Fruit fly (Drosophila melanogaster): ENCODE data around the gene vig2.

The vig2 gene

DNA sequence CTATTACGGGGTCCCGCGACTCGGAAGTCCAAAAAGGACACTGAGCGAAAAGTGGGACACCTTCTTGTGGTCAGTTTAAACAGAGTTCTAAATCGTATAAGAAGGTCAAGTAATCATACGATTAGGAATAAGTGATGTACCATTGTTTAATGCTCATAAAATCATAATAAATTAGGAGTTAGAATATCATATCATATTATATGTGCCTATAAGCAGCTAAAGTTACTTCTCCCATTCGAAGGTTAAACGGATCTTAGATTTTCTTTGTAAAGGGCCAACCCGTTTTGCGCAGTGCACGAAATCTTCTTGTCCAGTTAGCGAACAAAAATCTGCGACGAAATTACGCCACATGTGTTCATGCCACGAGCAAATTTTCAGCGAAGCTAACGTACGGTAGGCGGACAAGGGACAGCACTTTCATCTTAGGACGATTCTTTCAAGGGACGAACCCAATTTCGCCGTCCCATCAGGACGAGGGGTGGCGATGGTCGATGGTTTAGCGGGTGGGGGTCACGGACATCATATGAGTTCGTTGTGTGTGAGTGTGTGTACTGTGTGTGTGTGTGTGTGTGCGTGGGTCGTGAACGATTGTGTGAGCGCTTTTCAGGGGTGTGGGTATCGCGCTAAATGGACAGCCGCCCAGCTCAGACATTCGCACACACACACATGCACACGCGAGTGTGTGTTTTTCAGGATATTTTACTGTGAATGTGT, 45.2 kb downstream of the vig2 start (continued):
- TF ChIP-seq CG9437 (GFP tag; optimal IDR thresholded peaks at IDR 0.05) (peak; percentile 4), aop (GFP tag; IDR thresholded peaks at IDR 0.05) (no peak), org-1 (GFP tag; optimal IDR thresholded peaks at IDR 0.05) (peak; percentile 52), pho (GFP tag; optimal IDR thresholded peaks at IDR 0.05) (peak; percentile 7), Taf1 (GFP tag; IDR thresholded peaks at IDR 0.05) (no peak), NC2α (GFP tag; optimal IDR thresholded peaks at IDR 0.05) (no peak), row (GFP tag; IDR thresholded peaks at IDR 0.05) (peak; percentile 67), grau (tag; optimal IDR thresholded peaks at IDR 0.05) (peak; percentile 57), Nf-YB (GFP tag; optimal IDR thresholded peaks at IDR 0.05) (no peak), CG2120 (GFP tag; optimal IDR thresholded peaks at IDR 0.05) (peak; percentile 56), nom (GFP tag; optimal IDR thresholded peaks at IDR 0.05) (no peak), CG7357 (GFP tag; IDR thresholded peaks at IDR 0.05) (no peak), CG6254 (GFP tag; optimal IDR thresholded peaks at IDR 0.05) (peak; percentile 38), zfh1 (GFP tag; IDR thresholded peaks at IDR 0.05) (0 out of 3 replicates have a peak, but pooled peaks have one; percentile 9), slp2 (GFP tag; optimal IDR thresholded peaks at IDR 0.05) (peak; percentile 21), CG6689 (GFP tag; IDR thresholded peaks at IDR 0.05) (peak; percentile 73), CG6854 (GFP tag; optimal IDR thresholded peaks at IDR 0.05) (peak; percentile 31), CoRest (tag; optimal IDR thresholded peaks at IDR 0.05) (peak; percentile 65), Deaf1 (tag; optimal IDR thresholded peaks at IDR 0.05) (no peak), CG3995 (GFP tag; optimal IDR thresholded peaks at IDR 0.05) (no peak), CG12219 (GFP tag; optimal IDR thresholded peaks at IDR 0.05) (peak; percentile 26), lmd (GFP tag; IDR thresholded peaks at IDR 0.05) (peak; percentile 50), CG10267 (tag; optimal IDR thresholded peaks at IDR 0.05) (peak; percentile 27), CG10979 (tag; optimal IDR thresholded peaks at IDR 0.05) (peak; percentile 67), z (GFP tag; IDR thresholded peaks at IDR 0.05) (no peak), Eip74EF (GFP tag; optimal IDR thresholded peaks at IDR 0.05) (peak in 1 of 2 experiments; percentile 11), Poxn (GFP tag; IDR thresholded peaks at IDR 0.05) (no peak), Fer1 (GFP tag; optimal IDR thresholded peaks at IDR 0.05) (peak; percentile 60), pnt (GFP tag; optimal IDR thresholded peaks at IDR 0.05) (peak; percentile 20), abd-A (tag; optimal IDR thresholded peaks at IDR 0.05) (peak; percentile 55), Mes4 (GFP tag; optimal IDR thresholded peaks at IDR 0.05) (no peak), sens (GFP tag) (peak; percentile 88), CG14667 (GFP tag; IDR thresholded peaks at IDR 0.05) (0 out of 2 replicates have a peak, but pooled peaks have one; percentile 5), dpn (GFP tag; optimal IDR thresholded peaks at IDR 0.05) (peak; percentile 12 to 19)

- TF ChIP-seq bigmax (GFP tag; optimal IDR thresholded peaks at IDR 0.05) (no peak), zen (tag; optimal IDR thresholded peaks at IDR 0.05) (peak; percentile 66), Trl (optimal IDR thresholded peaks at IDR 0.05) (no peak), Trl (GFP tag; optimal IDR thresholded peaks at IDR 0.05) (no peak), Fer3 (tag; optimal IDR thresholded peaks at IDR 0.05) (no peak), pum (GFP tag; optimal IDR thresholded peaks at IDR 0.05) (no peak), Bdp1 (GFP tag; optimal IDR thresholded peaks at IDR 0.05) (no peak), CG5180 (GFP tag; optimal IDR thresholded peaks at IDR 0.05) (no peak), ken (GFP tag; IDR thresholded peaks at IDR 0.05) (no peak), Rfx (GFP tag; IDR thresholded peaks at IDR 0.05) (no peak), cad (GFP tag; optimal IDR thresholded peaks at IDR 0.05) (peak; percentile 94), Med (GFP tag) (no peak), Awh (GFP tag; IDR thresholded peaks at IDR 0.05) (no peak), tll (GFP tag; optimal IDR thresholded peaks at IDR 0.05) (peak in 1 of 2 experiments; percentile 70), CG2678 (tag; optimal IDR thresholded peaks at IDR 0.05) (no peak), fd102C (GFP tag; optimal IDR thresholded peaks at IDR 0.05) (peak; percentile 2), Mrtf (GFP tag; IDR thresholded peaks at IDR 0.05) (no peak), CG8388 (GFP tag; optimal IDR thresholded peaks at IDR 0.05) (no peak)
These were observed 49.2 kb downstream of the vig2 start for dm6 chr3R:25172353-25172752.
